In the genomic region with DNA sequence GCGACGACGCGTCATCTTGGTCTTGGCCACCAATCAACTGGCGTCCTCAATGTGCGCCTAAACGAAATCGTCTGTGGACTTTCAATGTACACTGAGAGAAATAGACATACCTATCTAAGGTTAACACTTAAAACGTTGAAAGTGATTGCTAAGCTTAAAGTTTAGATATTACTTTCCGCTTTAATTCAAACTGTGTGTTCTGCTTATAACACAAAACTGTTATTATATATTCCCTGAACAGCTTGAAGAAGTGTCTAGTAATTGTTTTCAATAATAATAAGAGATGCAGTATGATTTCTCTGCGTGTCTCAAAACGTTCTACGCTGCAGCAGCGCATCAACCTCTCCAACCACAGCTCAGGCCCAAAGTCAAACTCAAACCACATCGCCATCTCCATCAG, we compare ENCODE assay signal across 1 fruit fly cellular context.
A peak's percentile ranks its signal among the peaks of the same experiment; 100 is the strongest.
TF ChIP-seq lines count a peak whose summit lies in the region.

No protein-coding gene starts in this region.

TF ChIP-seq in whole organism, prepupa, 60 proteins besides CTCF, POLR2A, EP300 and RAD21 (continued from another document):
- TF ChIP-seq eg (GFP tag; IDR thresholded peaks at IDR 0.05; lab: Robert Waterston, UW) (peak; percentile 54; the same call in 2 of the 3 replicates), CG34406 (GFP tag; optimal IDR thresholded peaks at IDR 0.05; lab: Kevin White, UChicago) (peak; percentile 31), Smox (GFP tag; optimal IDR thresholded peaks at IDR 0.05; lab: Kevin White, UChicago) (no peak), CG16779 (tag; optimal IDR thresholded peaks at IDR 0.05; lab: Kevin White, UChicago) (no peak), CG8632 (GFP tag; optimal IDR thresholded peaks at IDR 0.05; lab: Kevin White, UChicago) (peak; percentile 35), OdsH (GFP tag; optimal IDR thresholded peaks at IDR 0.05; lab: Kevin White, UChicago) (peak; percentile 53), CG6163 (GFP tag; IDR thresholded peaks at IDR 0.05; lab: Robert Waterston, UW) (peak; percentile 35; the same call in 1 of the 3 replicates), salr (GFP tag; optimal IDR thresholded peaks at IDR 0.05; lab: Kevin White, UChicago) (peak in 1 of 2 experiments; percentile 72), spab (GFP tag; optimal IDR thresholded peaks at IDR 0.05; lab: Kevin White, UChicago) (no peak), cyc (GFP tag; optimal IDR thresholded peaks at IDR 0.05; lab: Kevin White, UChicago) (peak; percentile 25), pdm3 (GFP tag; optimal IDR thresholded peaks at IDR 0.05; lab: Kevin White, UChicago) (peak; percentile 48), CG3919 (GFP tag; optimal IDR thresholded peaks at IDR 0.05; lab: Kevin White, UChicago) (peak; percentile 66), CG32006 (GFP tag; optimal IDR thresholded peaks at IDR 0.05; lab: Kevin White, UChicago) (peak; percentile 93), CG11762 (GFP tag; optimal IDR thresholded peaks at IDR 0.05; lab: Kevin White, UChicago; ENCODE audit: insufficient read depth) (peak; percentile 47), CG31627 (GFP tag; optimal IDR thresholded peaks at IDR 0.05; lab: Kevin White, UChicago) (peak; percentile 14), CG8319 (GFP tag; optimal IDR thresholded peaks at IDR 0.05; lab: Kevin White, UChicago) (no peak), fd59A (GFP tag; optimal IDR thresholded peaks at IDR 0.05; lab: Kevin White, UChicago) (peak; percentile 6), Met (GFP tag; optimal IDR thresholded peaks at IDR 0.05; lab: Kevin White, UChicago) (no peak), CG6792 (GFP tag; optimal IDR thresholded peaks at IDR 0.05; lab: Kevin White, UChicago) (peak; percentile 34), esn (GFP tag; optimal IDR thresholded peaks at IDR 0.05; lab: Kevin White, UChicago) (peak; percentile 56)
